Fruit fly (Drosophila melanogaster): ENCODE measurements around the gene pum.

Gene pum

dm6 chr3R:9245576-9246200, 8.2 kb upstream of the pum start, which contains the start of gene Vps15 (continued):
- TF ChIP-seq amos (GFP tag; IDR thresholded peaks at IDR 0.05; ENCODE audit: partially characterized antibody) = peak; percentile 74; the same call in 1 of the 2 replicates
- TF ChIP-seq CG10543 (GFP tag; optimal IDR thresholded peaks at IDR 0.05) = peak; percentile 78
- TF ChIP-seq pnt (GFP tag; optimal IDR thresholded peaks at IDR 0.05) = peak; percentile 33
- TF ChIP-seq CG8924 (tag; optimal IDR thresholded peaks at IDR 0.05) = peak; percentile 82
- peak; percentile 61 for TF ChIP-seq CG5180 (GFP tag; optimal IDR thresholded peaks at IDR 0.05)
- peak; percentile 67 for TF ChIP-seq CG31441 (GFP tag; IDR thresholded peaks at IDR 0.05)
- TF ChIP-seq danr (GFP tag; IDR thresholded peaks at IDR 0.05) = no peak
- TF ChIP-seq grau (tag; optimal IDR thresholded peaks at IDR 0.05) = peak; percentile 86
- no peak for TF ChIP-seq ham (GFP tag; IDR thresholded peaks at IDR 0.05)
- peak; percentile 85 for TF ChIP-seq CG2129 (GFP tag; IDR thresholded peaks at IDR 0.05; ENCODE audit: partially characterized antibody)
- TF ChIP-seq CG34422 (GFP tag; IDR thresholded peaks at IDR 0.05) = peak; percentile 54; the same call in 1 of the 3 replicates
- peak; percentile 56 for TF ChIP-seq gcm (GFP tag; optimal IDR thresholded peaks at IDR 0.05)
- peak; percentile 74 for TF ChIP-seq CG15514 (GFP tag; optimal IDR thresholded peaks at IDR 0.05)
- TF ChIP-seq CG13775 (GFP tag; optimal IDR thresholded peaks at IDR 0.05) = peak; percentile 47
- TF ChIP-seq CG33557 (GFP tag; optimal IDR thresholded peaks at IDR 0.05) = peak; percentile 72
- TF ChIP-seq Dfd (GFP tag; optimal IDR thresholded peaks at IDR 0.05) = no peak
- no peak for TF ChIP-seq CG42726 (GFP tag; IDR thresholded peaks at IDR 0.05; ENCODE audit: partially characterized antibody)
- peak; percentile 65; the same call in 2 of the 3 replicates for TF ChIP-seq tgo (GFP tag; IDR thresholded peaks at IDR 0.05)
- peak; percentile 40 for TF ChIP-seq CG12219 (GFP tag; optimal IDR thresholded peaks at IDR 0.05)
- TF ChIP-seq CG14050 (GFP tag; IDR thresholded peaks at IDR 0.05) = peak; percentile 49; the same call in 2 of the 3 replicates
- peak; percentile 46 for TF ChIP-seq run (tag; optimal IDR thresholded peaks at IDR 0.05)
- TF ChIP-seq Fer3 (tag; optimal IDR thresholded peaks at IDR 0.05) = peak; percentile 82
- TF ChIP-seq wor (GFP tag; IDR thresholded peaks at IDR 0.05) = no peak; the same call in 1 of the 2 replicates
- TF ChIP-seq Hr51 (GFP tag; optimal IDR thresholded peaks at IDR 0.05) = peak; percentile 44 to 83
- no peak for TF ChIP-seq rib (GFP tag; IDR thresholded peaks at IDR 0.05)
- peak; percentile 76 for TF ChIP-seq CG10979 (tag; optimal IDR thresholded peaks at IDR 0.05)
- TF ChIP-seq CG16779 (GFP tag; IDR thresholded peaks at IDR 0.05) = 0 out of 2 replicates have a peak, but pooled peaks have one; percentile 31
- peak; percentile 71 for TF ChIP-seq Max (GFP tag; optimal IDR thresholded peaks at IDR 0.05)
- no peak for TF ChIP-seq pan (optimal IDR thresholded peaks at IDR 0.05)
- TF ChIP-seq pan (GFP tag; optimal IDR thresholded peaks at IDR 0.05 in 1 of 2, IDR thresholded peaks at IDR 0.05 in 1 of 2) = peak in 1 of 2 experiments; percentile 72
- TF ChIP-seq unpg (GFP tag; optimal IDR thresholded peaks at IDR 0.05) = peak; percentile 90
- TF ChIP-seq bbx (GFP tag; IDR thresholded peaks at IDR 0.05; ENCODE audit: partially characterized antibody) = peak; percentile 73
- TF ChIP-seq CG7786 (GFP tag; optimal IDR thresholded peaks at IDR 0.05) = peak; percentile 44
- TF ChIP-seq Scr (GFP tag; IDR thresholded peaks at IDR 0.05; ENCODE audit: partially characterized antibody) = peak; percentile 91
- TF ChIP-seq abd-A (tag; optimal IDR thresholded peaks at IDR 0.05) = peak; percentile 77
- peak; percentile 77 for TF ChIP-seq slbo (GFP tag; IDR thresholded peaks at IDR 0.05)
- peak; percentile 55 for TF ChIP-seq CG6272 (GFP tag; IDR thresholded peaks at IDR 0.05)
- no peak for TF ChIP-seq CG11723 (GFP tag; optimal IDR thresholded peaks at IDR 0.05)
- peak; percentile 33 for TF ChIP-seq jumu (GFP tag; optimal IDR thresholded peaks at IDR 0.05)
- TF ChIP-seq Hand (GFP tag; optimal IDR thresholded peaks at IDR 0.05) = peak; percentile 27
- TF ChIP-seq HLH3B (GFP tag; IDR thresholded peaks at IDR 0.05) = peak; percentile 76
- peak; percentile 48 for TF ChIP-seq CG3995 (GFP tag; optimal IDR thresholded peaks at IDR 0.05)
- TF ChIP-seq E2f1 (GFP tag; IDR thresholded peaks at IDR 0.05) = peak; percentile 47; the same call in 1 of the 2 replicates
- TF ChIP-seq Adf1 (GFP tag; IDR thresholded peaks at IDR 0.05) = no peak
- no peak for TF ChIP-seq CG8089 (GFP tag; optimal IDR thresholded peaks at IDR 0.05)
- peak; percentile 89 for TF ChIP-seq CG10147 (GFP tag; optimal IDR thresholded peaks at IDR 0.05)
- TF ChIP-seq CG13287 (GFP tag; IDR thresholded peaks at IDR 0.05; ENCODE audit: partially characterized antibody) = peak; percentile 97
- 0 out of 3 replicates have a peak, but pooled peaks have one; percentile 37 for TF ChIP-seq CG3726 (GFP tag; IDR thresholded peaks at IDR 0.05)
- TF ChIP-seq Lim3 (GFP tag; IDR thresholded peaks at IDR 0.05) = no peak
